Worm (Caenorhabditis elegans): Measurements from ENCODE around the gene aat-6.

ce11 chrV:11488288-11488687, 17.8 kb upstream of the aat-6 start:
- TF ChIP-seq dve-1 (tag; optimal IDR thresholded peaks at IDR 0.05; ENCODE audit: insufficient read depth) (no peak), zag-1 (tag; optimal IDR thresholded peaks at IDR 0.05) (no peak), nhr-77 (tag; optimal IDR thresholded peaks at IDR 0.05) (no peak), unc-62 (GFP tag; optimal IDR thresholded peaks at IDR 0.05 in 1 of 2) (no peak), unc-62 (tag; optimal IDR thresholded peaks at IDR 0.05) (no peak)
